Fruit fly (Drosophila melanogaster): ENCODE results near the gene Fum2.

Fum2 gene

dm6 chrX:6719968-6720367 is 38.4 kb downstream of the Fum2 start (continued):
- TF ChIP-seq CG6791 (GFP tag; IDR thresholded peaks at IDR 0.05; ENCODE audit: partially characterized antibody): no peak
- no peak for TF ChIP-seq kah (GFP tag; optimal IDR thresholded peaks at IDR 0.05)
- no peak for TF ChIP-seq CkIIα-i1 (GFP tag; IDR thresholded peaks at IDR 0.05)
- no peak for TF ChIP-seq HLH3B (GFP tag; IDR thresholded peaks at IDR 0.05)
- no peak for TF ChIP-seq repo (GFP tag; optimal IDR thresholded peaks at IDR 0.05)
- TF ChIP-seq MTF-1 (GFP tag; optimal IDR thresholded peaks at IDR 0.05; ENCODE audit: borderline replicate concordance): peak; percentile 2
- no peak for TF ChIP-seq CG3407 (GFP tag; optimal IDR thresholded peaks at IDR 0.05)
- no peak for TF ChIP-seq D19B (GFP tag; optimal IDR thresholded peaks at IDR 0.05)
- peak; percentile 47 for TF ChIP-seq CG1233 (GFP tag; optimal IDR thresholded peaks at IDR 0.05)
- TF ChIP-seq Oaz (GFP tag; IDR thresholded peaks at IDR 0.05): no peak
- no peak for TF ChIP-seq eve (GFP tag; optimal IDR thresholded peaks at IDR 0.05)
- no peak for TF ChIP-seq GATAe (GFP tag; conservative IDR thresholded peaks at IDR 0.05)
- TF ChIP-seq toy (GFP tag; IDR thresholded peaks at IDR 0.05): no peak
- TF ChIP-seq Sox102F (GFP tag; optimal IDR thresholded peaks at IDR 0.05): no peak
- TF ChIP-seq CG33213 (GFP tag; optimal IDR thresholded peaks at IDR 0.05): no peak
- no peak for TF ChIP-seq emc (GFP tag; optimal IDR thresholded peaks at IDR 0.05)
- 0 out of 2 replicates have a peak, but pooled peaks have one; percentile 41 for TF ChIP-seq ara (GFP tag; IDR thresholded peaks at IDR 0.05)
- no peak for TF ChIP-seq CG8281 (tag; optimal IDR thresholded peaks at IDR 0.05)
- TF ChIP-seq CG17361 (GFP tag; IDR thresholded peaks at IDR 0.05): no peak
- TF ChIP-seq CG13894 (tag; optimal IDR thresholded peaks at IDR 0.05): no peak
- TF ChIP-seq CG8944 (GFP tag; optimal IDR thresholded peaks at IDR 0.05): no peak
- no peak for TF ChIP-seq pb (GFP tag; optimal IDR thresholded peaks at IDR 0.05)
- no peak for TF ChIP-seq ham (GFP tag; IDR thresholded peaks at IDR 0.05)
- TF ChIP-seq stwl (tag; optimal IDR thresholded peaks at IDR 0.05): no peak
- TF ChIP-seq CG31224 (GFP tag; IDR thresholded peaks at IDR 0.05): no peak
- peak; percentile 24 for TF ChIP-seq CG17568 (GFP tag; optimal IDR thresholded peaks at IDR 0.05)
- TF ChIP-seq row (GFP tag; IDR thresholded peaks at IDR 0.05): no peak
- TF ChIP-seq CG31365 (tag; optimal IDR thresholded peaks at IDR 0.05): no peak
- no peak for TF ChIP-seq twi (tag; optimal IDR thresholded peaks at IDR 0.05)
- TF ChIP-seq pum (GFP tag; optimal IDR thresholded peaks at IDR 0.05): no peak
- TF ChIP-seq psq (GFP tag; optimal IDR thresholded peaks at IDR 0.05): no peak
- no peak for TF ChIP-seq otp (GFP tag; IDR thresholded peaks at IDR 0.05)
- no peak for TF ChIP-seq sr (GFP tag; IDR thresholded peaks at IDR 0.05)
- no peak for TF ChIP-seq Hr51 (GFP tag; optimal IDR thresholded peaks at IDR 0.05)
- no peak for TF ChIP-seq H2.0 (GFP tag; IDR thresholded peaks at IDR 0.05)
- no peak for TF ChIP-seq odd (GFP tag; optimal IDR thresholded peaks at IDR 0.05)
- TF ChIP-seq Mad (GFP tag; optimal IDR thresholded peaks at IDR 0.05): no peak
- no peak for TF ChIP-seq en (GFP tag; optimal IDR thresholded peaks at IDR 0.05)
- no peak for TF ChIP-seq gem (tag; optimal IDR thresholded peaks at IDR 0.05)
- no peak for TF ChIP-seq Stat92E (GFP tag; optimal IDR thresholded peaks at IDR 0.05)
- TF ChIP-seq CG18262 (tag; optimal IDR thresholded peaks at IDR 0.05): no peak
- TF ChIP-seq lmd (GFP tag; IDR thresholded peaks at IDR 0.05): no peak
- TF ChIP-seq vnd (GFP tag; IDR thresholded peaks at IDR 0.05; ENCODE audit: partially characterized antibody): no peak
- no peak for TF ChIP-seq CG7745 (tag; optimal IDR thresholded peaks at IDR 0.05)
- TF ChIP-seq CG12104 (GFP tag; optimal IDR thresholded peaks at IDR 0.05): peak; percentile 9
- TF ChIP-seq fd64A (GFP tag; optimal IDR thresholded peaks at IDR 0.05): peak; percentile 27
- no peak for TF ChIP-seq tx (GFP tag; optimal IDR thresholded peaks at IDR 0.05)
- TF ChIP-seq CG3281 (GFP tag; optimal IDR thresholded peaks at IDR 0.05): peak; percentile 41
- TF ChIP-seq Vsx1 (GFP tag; optimal IDR thresholded peaks at IDR 0.05): no peak
- peak; percentile 52 for TF ChIP-seq ATbp (GFP tag; optimal IDR thresholded peaks at IDR 0.05)
- TF ChIP-seq CG13296 (GFP tag; optimal IDR thresholded peaks at IDR 0.05): peak; percentile 35
- no peak for TF ChIP-seq BEAF-32 (GFP tag; optimal IDR thresholded peaks at IDR 0.05)
